Worm (Caenorhabditis elegans): Measurements from ENCODE around the gene R11A8.1.

- TF ChIP-seq mxl-1 (tag; optimal IDR thresholded peaks at IDR 0.05) (no peak), F57C9.4 (tag; optimal IDR thresholded peaks at IDR 0.05) (no peak), zim-3 (tag; optimal IDR thresholded peaks at IDR 0.05) (no peak), F55B11.4 (tag; optimal IDR thresholded peaks at IDR 0.05; ENCODE audit: borderline replicate concordance, insufficient read depth) (no peak), unc-62 (GFP tag; optimal IDR thresholded peaks at IDR 0.05) (no peak)
These were observed 25.9 kb upstream of the R11A8.1 start for ce11 chrIV:10382894-10383293.
